Fruit fly (Drosophila melanogaster) whole organism, embryonic: ENCODE measurements around the gene CG3726.

Experiments
- Asciz ChIP-seq: fragments of 200-800 bp; sonication (Bioruptor generic); optimal IDR thresholded peaks from 2 replicates; lab custom pipeline; 2017; ENCODE audit warnings: missing biosample characterization, mild to moderate bottlenecking, missing genetic modification characterization, missing genetic modification reagents
- Atf3 ChIP-seq: fragments of 200-800 bp; sonication (Bioruptor generic); optimal IDR thresholded peaks from 3 replicates; lab custom pipeline; 2016; ENCODE audit warnings: missing biosample characterization, missing genetic modification characterization
- BEAF-32 ChIP-seq: fragments of 200-800 bp; sonication (Bioruptor generic); optimal IDR thresholded peaks from 3 replicates; lab custom pipeline; 2017; ENCODE audit warnings: missing biosample characterization, missing genetic modification characterization, mild to moderate bottlenecking, moderate library complexity, missing genetic modification reagents
- C15 ChIP-seq: fragments of 200-800 bp; sonication (Bioruptor generic); IDR thresholded peaks from 3 replicates; pipeline ENCODE4 v1.3.6; 2022; ENCODE audit warnings: missing biosample characterization, missing genetic modification characterization
- CG10274 ChIP-seq: fragments of 200-800 bp; sonication (Bioruptor generic); optimal IDR thresholded peaks from 3 replicates; lab custom pipeline; 2017; ENCODE audit warnings: missing biosample characterization, mild to moderate bottlenecking, missing genetic modification characterization
- CG10431 ChIP-seq: fragments of 200-800 bp; sonication (Bioruptor generic); optimal IDR thresholded peaks from 3 replicates; lab custom pipeline; 2018; ENCODE audit warnings: missing biosample characterization, mild to moderate bottlenecking, missing genetic modification characterization
- CG10565 ChIP-seq: fragments of 200-800 bp; sonication (Bioruptor generic); optimal IDR thresholded peaks from 3 replicates; lab custom pipeline; 2016; ENCODE audit warnings: missing biosample characterization, mild to moderate bottlenecking, missing genetic modification characterization
- CG11504 ChIP-seq: fragments of 200-800 bp; sonication (Bioruptor generic); optimal IDR thresholded peaks from 3 replicates; lab custom pipeline; 2019; ENCODE audit warnings: missing biosample characterization, mild to moderate bottlenecking, missing genetic modification characterization, moderate library complexity
- CG12299 ChIP-seq: fragments of 200-800 bp; sonication (Bioruptor generic); optimal IDR thresholded peaks from 2 replicates; lab custom pipeline; 2018; ENCODE audit warnings: missing biosample characterization, mild to moderate bottlenecking, missing genetic modification characterization
- CG12942 ChIP-seq: fragments of 200-800 bp; sonication (Bioruptor generic); optimal IDR thresholded peaks from 3 replicates; lab custom pipeline; 2016; ENCODE audit warnings: missing biosample characterization, missing genetic modification characterization
- CG13296 ChIP-seq: fragments of 200-800 bp; sonication (Bioruptor generic); optimal IDR thresholded peaks from 3 replicates; lab custom pipeline; 2018; ENCODE audit warnings: missing biosample characterization, mild to moderate bottlenecking, missing genetic modification characterization
- CG13424 ChIP-seq: fragments of 200-800 bp; sonication (Bioruptor generic); optimal IDR thresholded peaks from 2 replicates; lab custom pipeline; 2019; ENCODE audit warnings: missing biosample characterization, mild to moderate bottlenecking, missing genetic modification characterization, moderate library complexity
- CG14014 ChIP-seq: fragments of 200-800 bp; sonication (Bioruptor generic); IDR thresholded peaks from 2 replicates; pipeline ENCODE4 v1.3.6; 2022; ENCODE audit warnings: missing biosample characterization, missing genetic modification characterization
- CG1602 ChIP-seq: fragments of 200-800 bp; sonication (Bioruptor generic); optimal IDR thresholded peaks from 3 replicates; lab custom pipeline; 2016; ENCODE audit warnings: missing biosample characterization, missing genetic modification characterization
- CG2199 ChIP-seq: fragments of 200-800 bp; sonication (Bioruptor generic); IDR thresholded peaks from 3 replicates; pipeline ENCODE4 v1.3.6; 2022; ENCODE audit warnings: missing biosample characterization, missing genetic modification characterization
- CG32767 ChIP-seq: fragments of 200-800 bp; sonication (Bioruptor generic); IDR thresholded peaks from 2 replicates; pipeline ENCODE4 v1.3.6; 2022; ENCODE audit warnings: missing biosample characterization, missing genetic modification characterization
- CG4617 ChIP-seq: fragments of 200-800 bp; sonication (Bioruptor generic); optimal IDR thresholded peaks from 3 replicates; lab custom pipeline; 2016; ENCODE audit warnings: missing biosample characterization, missing genetic modification characterization, borderline replicate concordance
- CG5245 ChIP-seq: fragments of 200-800 bp; sonication (Bioruptor generic); optimal IDR thresholded peaks from 3 replicates; lab custom pipeline; 2016; ENCODE audit warnings: missing biosample characterization, missing genetic modification characterization
- CG6854 ChIP-seq: fragments of 200-800 bp; sonication (Bioruptor generic); optimal IDR thresholded peaks from 3 replicates; lab custom pipeline; 2017; ENCODE audit warnings: missing biosample characterization, mild to moderate bottlenecking, missing genetic modification characterization
- CG7556 ChIP-seq: fragments of 200-800 bp; sonication (Bioruptor generic); optimal IDR thresholded peaks from 2 replicates; lab custom pipeline; 2017; ENCODE audit warnings: missing biosample characterization, mild to moderate bottlenecking, missing genetic modification characterization
- CG7786 ChIP-seq: fragments of 200-800 bp; sonication (Bioruptor generic); optimal IDR thresholded peaks from 2 replicates; lab custom pipeline; 2016; ENCODE audit warnings: missing biosample characterization, missing genetic modification characterization
- CG8359 ChIP-seq: fragments of 200-800 bp; sonication (Bioruptor generic); optimal IDR thresholded peaks from 2 replicates; lab custom pipeline; 2017; ENCODE audit warnings: missing biosample characterization, mild to moderate bottlenecking, missing genetic modification characterization, borderline replicate concordance
- Dek ChIP-seq: fragments of 200-800 bp; sonication (Bioruptor generic); optimal IDR thresholded peaks from 3 replicates; lab custom pipeline; 2019; ENCODE audit warnings: missing biosample characterization, mild to moderate bottlenecking, missing genetic modification characterization, moderate library complexity
- Dref ChIP-seq: fragments of 200-800 bp; sonication (Bioruptor generic); IDR thresholded peaks from 2 replicates; pipeline ENCODE4 v1.3.6; 2022; ENCODE audit warnings: missing biosample characterization, missing genetic modification characterization
- E2f2 ChIP-seq: fragments of 200-800 bp; sonication (Bioruptor generic); IDR thresholded peaks from 2 replicates; pipeline ENCODE4 v1.3.6; 2022; ENCODE audit warnings: missing biosample characterization, missing genetic modification characterization
- Elba2 ChIP-seq: fragments of 200-800 bp; sonication (Bioruptor generic); optimal IDR thresholded peaks from 3 replicates; lab custom pipeline; 2016; ENCODE audit warnings: missing biosample characterization, missing genetic modification characterization
- Hmx ChIP-seq: fragments of 200-800 bp; sonication (Bioruptor generic); optimal IDR thresholded peaks from 2 replicates; lab custom pipeline; 2016; ENCODE audit warnings: missing biosample characterization, missing genetic modification characterization
- Jarid2 ChIP-seq: fragments of 200-800 bp; sonication (Bioruptor generic); optimal IDR thresholded peaks from 3 replicates; lab custom pipeline; 2017; ENCODE audit warnings: mild to moderate bottlenecking, missing biosample characterization, missing genetic modification reagents, missing genetic modification characterization
- Mrtf ChIP-seq: fragments of 200-800 bp; sonication (Bioruptor generic); IDR thresholded peaks from 3 replicates; pipeline ENCODE4 v1.3.6; 2022; ENCODE audit warnings: missing biosample characterization, missing genetic modification characterization
- NK7.1 ChIP-seq: fragments of 200-800 bp; sonication (Bioruptor generic); optimal IDR thresholded peaks from 3 replicates; lab custom pipeline; 2016; ENCODE audit warnings: missing biosample characterization, missing genetic modification characterization
- PHDP ChIP-seq: fragments of 200-800 bp; sonication (Bioruptor generic); optimal IDR thresholded peaks from 3 replicates; lab custom pipeline; 2018; ENCODE audit warnings: missing biosample characterization, mild to moderate bottlenecking, missing genetic modification characterization, moderate library complexity
- Ptx1 ChIP-seq: fragments of 200-800 bp; sonication (Bioruptor generic); IDR thresholded peaks from 2 replicates; pipeline ENCODE4 v1.3.6; 2022; ENCODE audit warnings: missing biosample characterization, missing genetic modification characterization
- Six4 ChIP-seq: fragments of 200-800 bp; sonication (Bioruptor generic); optimal IDR thresholded peaks from 2 replicates; lab custom pipeline; 2016; ENCODE audit warnings: missing biosample characterization, missing genetic modification characterization
- Sox100B ChIP-seq: fragments of 200-800 bp; sonication (Bioruptor generic); optimal IDR thresholded peaks from 3 replicates; lab custom pipeline; 2018; ENCODE audit warnings: missing biosample characterization, mild to moderate bottlenecking, missing genetic modification characterization
- ato ChIP-seq: fragments of 200-800 bp; sonication (Bioruptor generic); IDR thresholded peaks from 2 replicates; pipeline ENCODE4 v1.3.6; 2022; ENCODE audit warnings: missing biosample characterization, missing genetic modification characterization; ENCODE audit not compliant: partially characterized antibody
- cas ChIP-seq: fragments of 200-800 bp; sonication (Bioruptor generic); IDR thresholded peaks from 2 replicates; pipeline ENCODE4 v1.3.6; 2022; ENCODE audit warnings: missing biosample characterization, missing genetic modification characterization
- chif ChIP-seq, 2 experiments: fragments of 200-800 bp; sonication (Bioruptor generic); optimal IDR thresholded peaks; 3 replicates each; lab custom pipeline; 2016; ENCODE audit warnings: missing biosample characterization in 2 of 2, missing genetic modification characterization in 2 of 2
- fd3F ChIP-seq: fragments of 200-800 bp; sonication (Bioruptor generic); optimal IDR thresholded peaks from 2 replicates; lab custom pipeline; 2018; ENCODE audit warnings: missing biosample characterization, mild to moderate bottlenecking, missing genetic modification characterization, moderate library complexity
- gem ChIP-seq: fragments of 200-800 bp; sonication (Bioruptor generic); optimal IDR thresholded peaks from 2 replicates; lab custom pipeline; 2019; ENCODE audit warnings: missing biosample characterization, mild to moderate bottlenecking, missing genetic modification characterization, moderate library complexity
- maf-S ChIP-seq: fragments of 200-800 bp; sonication (Bioruptor generic); optimal IDR thresholded peaks from 2 replicates; lab custom pipeline; 2016; ENCODE audit warnings: missing biosample characterization, missing genetic modification characterization
- nau ChIP-seq: fragments of 200-800 bp; sonication (Bioruptor generic); optimal IDR thresholded peaks from 3 replicates; lab custom pipeline; 2017; ENCODE audit warnings: missing biosample characterization, mild to moderate bottlenecking, missing genetic modification characterization, missing genetic modification reagents
- nom ChIP-seq: fragments of 200-800 bp; sonication (Bioruptor generic); optimal IDR thresholded peaks from 2 replicates; lab custom pipeline; 2017; ENCODE audit warnings: missing biosample characterization, missing genetic modification characterization, mild to moderate bottlenecking, moderate library complexity, missing genetic modification reagents
- org-1 ChIP-seq: fragments of 200-800 bp; sonication (Bioruptor generic); optimal IDR thresholded peaks from 2 replicates; lab custom pipeline; 2017; ENCODE audit warnings: missing biosample characterization, missing genetic modification characterization
- pan ChIP-seq, 4 experiments: fragments of >200 bp in 3 of 4; fragments of 200-800 bp in 1 of 4; sonication (Bioruptor generic) in 1 of 4; optimal IDR thresholded peaks in 3 of 4; IDR thresholded peaks in 1 of 4; 2 replicates each; pipeline versions ENCODE4 v1.3.6 to Lab custom; 2017 to 2022; ENCODE audit warnings: missing biosample characterization in 2 of 4, missing genetic modification characterization in 2 of 4, mixed read lengths in 1 of 4
- phol ChIP-seq: fragments of 200-800 bp; sonication (Bioruptor generic); optimal IDR thresholded peaks from 3 replicates; lab custom pipeline; 2018; ENCODE audit warnings: missing biosample characterization, mild to moderate bottlenecking, missing genetic modification characterization, moderate library complexity
- slp2 ChIP-seq: fragments of 200-800 bp; sonication (Bioruptor generic); optimal IDR thresholded peaks from 2 replicates; lab custom pipeline; 2016; ENCODE audit warnings: missing biosample characterization, missing genetic modification characterization
- sob ChIP-seq: fragments of 200-800 bp; sonication (Bioruptor generic); IDR thresholded peaks from 2 replicates; pipeline ENCODE4 v1.3.6; 2022; ENCODE audit warnings: missing biosample characterization, missing genetic modification characterization
- tap ChIP-seq: fragments of 200-800 bp; optimal IDR thresholded peaks from 3 replicates; lab custom pipeline; 2019; ENCODE audit warnings: missing biosample characterization, mild to moderate bottlenecking, missing genetic modification characterization, moderate library complexity
- unpg ChIP-seq: fragments of 200-800 bp; sonication (Bioruptor generic); optimal IDR thresholded peaks from 3 replicates; lab custom pipeline; 2018; ENCODE audit warnings: missing biosample characterization, mild to moderate bottlenecking, missing genetic modification characterization, moderate library complexity
- zen2 ChIP-seq: fragments of 200-800 bp; sonication (Bioruptor generic); IDR thresholded peaks from 3 replicates; pipeline ENCODE4 v1.3.6; 2022; ENCODE audit warnings: missing biosample characterization, missing genetic modification characterization; ENCODE audit not compliant: partially characterized antibody

Gene CG3726

DNA sequence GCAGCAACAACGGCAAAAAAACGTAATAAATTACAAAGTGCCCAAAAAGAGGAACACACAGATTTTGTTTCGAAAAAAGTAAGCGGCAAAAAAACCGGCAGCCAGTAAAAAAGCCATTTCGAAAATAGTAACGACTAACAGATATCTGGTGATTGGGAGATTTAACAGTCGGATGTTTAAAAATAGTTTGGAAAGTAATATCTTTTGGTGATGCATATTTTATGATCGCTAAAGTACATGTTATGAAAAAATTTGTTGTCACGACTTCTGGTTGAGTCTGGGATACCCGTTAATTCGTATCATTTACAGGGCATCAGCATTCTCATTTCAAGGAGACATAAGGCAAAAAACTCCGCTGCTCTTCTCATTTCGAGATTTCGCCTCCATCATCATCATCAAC lies 6.2 kb downstream of the CG3726 start (continued):
- TF ChIP-seq nau (GFP tag; lab: Kevin White, UChicago): no peak
- no peak for TF ChIP-seq NK7.1
- TF ChIP-seq CG6854 (GFP tag; lab: Kevin White, UChicago): no peak
- TF ChIP-seq BEAF-32: no peak
- no peak for TF ChIP-seq CG13296 (GFP tag; lab: Kevin White, UChicago)
- peak; percentile 9; the same call in 1 of the 2 replicates for TF ChIP-seq sob
- peak; percentile 13 for TF ChIP-seq PHDP (tag; lab: Kevin White, UChicago)
- TF ChIP-seq gem: peak; percentile 55
- no peak for TF ChIP-seq Atf3
- TF ChIP-seq Elba2 (GFP tag; lab: Kevin White, UChicago): no peak
- TF ChIP-seq CG5245 (GFP tag; lab: Kevin White, UChicago): no peak
- peak; percentile 43 for TF ChIP-seq CG11504 (tag; lab: Kevin White, UChicago)
- TF ChIP-seq CG8359: no peak
- peak; percentile 3 for TF ChIP-seq phol (tag; lab: Kevin White, UChicago)
- peak; percentile 45; the same call in 1 of the 2 replicates for TF ChIP-seq CG14014 (GFP tag; lab: Robert Waterston, UW)
- no peak for TF ChIP-seq CG13424 (tag; lab: Kevin White, UChicago)
- no peak for TF ChIP-seq E2f2 (GFP tag; lab: Robert Waterston, UW)
- TF ChIP-seq Six4 (GFP tag; lab: Kevin White, UChicago): no peak
- no peak for TF ChIP-seq Hmx (GFP tag; lab: Kevin White, UChicago)
- no peak for TF ChIP-seq CG10274 (GFP tag; lab: Kevin White, UChicago)
- TF ChIP-seq Dek (tag; lab: Kevin White, UChicago): no peak
- no peak for TF ChIP-seq CG4617 (GFP tag; lab: Kevin White, UChicago)
- TF ChIP-seq zen2 (GFP tag; lab: Robert Waterston, UW): no peak
- TF ChIP-seq CG12299 (tag; lab: Kevin White, UChicago): no peak
- no peak for TF ChIP-seq CG32767 (GFP tag; lab: Robert Waterston, UW)
- TF ChIP-seq Dref (GFP tag; lab: Robert Waterston, UW): no peak
- peak; percentile 35 for TF ChIP-seq unpg
- no peak for TF ChIP-seq cas (GFP tag; lab: Robert Waterston, UW)
- TF ChIP-seq Jarid2 (GFP tag; lab: Kevin White, UChicago): no peak
- TF ChIP-seq CG10431 (GFP tag; lab: Kevin White, UChicago): no peak
- no peak for TF ChIP-seq tap (tag; lab: Kevin White, UChicago)
- no peak for TF ChIP-seq CG7556 (GFP tag; lab: Kevin White, UChicago)
- TF ChIP-seq CG7786 (GFP tag; lab: Kevin White, UChicago): peak; percentile 8
- TF ChIP-seq org-1: no peak
- TF ChIP-seq slp2 (GFP tag; lab: Kevin White, UChicago): no peak
- TF ChIP-seq Mrtf (GFP tag; lab: Robert Waterston, UW): no peak
- TF ChIP-seq CG1602: no peak
- no peak for TF ChIP-seq nom (GFP tag; lab: Kevin White, UChicago)
- TF ChIP-seq Ptx1: peak; percentile 53; the same call in 1 of the 2 replicates
- TF ChIP-seq CG12942 (GFP tag; lab: Kevin White, UChicago): no peak
- no peak for TF ChIP-seq CG10565 (GFP tag; lab: Kevin White, UChicago)
- TF ChIP-seq chif (GFP tag; optimal IDR thresholded peaks at IDR 0.05; lab: Kevin White, UChicago): peak in 1 of 2 experiments; percentile 1
- TF ChIP-seq ato: no peak
- TF ChIP-seq Asciz: no peak
- no peak for TF ChIP-seq maf-S (GFP tag; lab: Kevin White, UChicago)
- TF ChIP-seq fd3F: no peak
- TF ChIP-seq C15 (GFP tag; lab: Robert Waterston, UW): no peak
- no peak for TF ChIP-seq Sox100B (GFP tag; lab: Kevin White, UChicago)
- TF ChIP-seq pan (optimal IDR thresholded peaks at IDR 0.05; lab: Kevin White, UChicago): no peak
- TF ChIP-seq pan (GFP tag; optimal IDR thresholded peaks at IDR 0.05 in 1 of 2, IDR thresholded peaks at IDR 0.05 in 1 of 2): no peak
- TF ChIP-seq CG2199 (GFP tag; lab: Robert Waterston, UW): no peak
